Worm (Caenorhabditis elegans) whole organism, late embryonic: ENCODE measurements around the gene Y61A9LA.10.
"Not testable (repeated sequence)": the region's sequence is repeated elsewhere in the genome, so short reads cannot be mapped to it uniquely, and the experiment has no call there.

Experiments
- C08G9.2 ChIP-seq: sonication (generic microtip); optimal IDR thresholded peaks from 2 replicates; lab custom pipeline; 2016; ENCODE audit warnings: mild to moderate bottlenecking, missing genetic modification characterization, moderate library complexity, missing compliant biosample characterization
- F13H6.1 ChIP-seq: sonication (generic microtip); optimal IDR thresholded peaks from 2 replicates; lab custom pipeline; 2016; ENCODE audit warnings: missing genetic modification characterization, missing compliant biosample characterization
- K09A11.1 ChIP-seq: sonication (generic microtip); optimal IDR thresholded peaks from 2 replicates; lab custom pipeline; 2017; ENCODE audit warnings: antibody characterized with exemption, mild to moderate bottlenecking, missing genetic modification characterization, missing compliant biosample characterization; ENCODE audit not compliant: insufficient read depth
- T23F11.4 ChIP-seq: fragments of 200-800 bp; sonication (Bioruptor generic); optimal IDR thresholded peaks from 2 replicates; lab custom pipeline; 2018; ENCODE audit warnings: mild to moderate bottlenecking, missing genetic modification characterization, missing compliant biosample characterization
- ceh-18 ChIP-seq: sonication (generic microtip); optimal IDR thresholded peaks from 2 replicates; lab custom pipeline; 2016; ENCODE audit warnings: missing genetic modification characterization, missing compliant biosample characterization
- ceh-2 ChIP-seq: sonication (generic microtip); optimal IDR thresholded peaks from 2 replicates; lab custom pipeline; 2016; ENCODE audit warnings: missing genotype, missing genetic modification characterization, missing compliant biosample characterization
- ceh-24 ChIP-seq: sonication (generic microtip); optimal IDR thresholded peaks from 2 replicates; lab custom pipeline; 2016; ENCODE audit warnings: mild to moderate bottlenecking, missing genetic modification characterization, missing compliant biosample characterization
- ceh-30 ChIP-seq: fragments of 150-350 bp; optimal IDR thresholded peaks from 2 replicates; lab custom pipeline; 2014; ENCODE audit warnings: missing biosample characterization, missing genetic modification characterization
- ceh-34 ChIP-seq: sonication (generic microtip); optimal IDR thresholded peaks from 2 replicates; lab custom pipeline; 2016; ENCODE audit warnings: mild to moderate bottlenecking, missing genetic modification characterization, missing compliant biosample characterization
- ceh-45 ChIP-seq: fragments of 200-800 bp; sonication (Bioruptor generic); IDR thresholded peaks from 2 replicates; pipeline ENCODE4 v1.3.6; 2022; ENCODE audit warnings: missing genetic modification reagents, missing genetic modification characterization, missing compliant biosample characterization
- ceh-48 ChIP-seq: sonication (generic microtip); optimal IDR thresholded peaks from 2 replicates; lab custom pipeline; 2016; ENCODE audit warnings: missing genetic modification characterization, inconsistent platforms, missing compliant biosample characterization
- ceh-6 ChIP-seq: fragments of 200-800 bp; sonication (Bioruptor generic); optimal IDR thresholded peaks from 2 replicates; lab custom pipeline; 2018; ENCODE audit warnings: mild to moderate bottlenecking, missing genetic modification characterization, missing compliant biosample characterization
- dve-1 ChIP-seq: sonication (generic microtip); optimal IDR thresholded peaks from 2 replicates; lab custom pipeline; 2017; ENCODE audit warnings: antibody characterized with exemption, mild to moderate bottlenecking, missing genetic modification characterization, missing compliant biosample characterization
- elt-2 ChIP-seq: sonication (generic microtip); optimal IDR thresholded peaks from 2 replicates; lab custom pipeline; 2016; ENCODE audit warnings: missing genetic modification reagents, missing genetic modification characterization, missing compliant biosample characterization
- elt-4 ChIP-seq: sonication (generic microtip); optimal IDR thresholded peaks from 2 replicates; lab custom pipeline; 2016; ENCODE audit warnings: missing genetic modification characterization, missing compliant biosample characterization
- fax-1 ChIP-seq: sonication (generic microtip); optimal IDR thresholded peaks from 2 replicates; lab custom pipeline; 2016; ENCODE audit warnings: missing genotype, missing genetic modification characterization, missing compliant biosample characterization
- hlh-13 ChIP-seq: fragments of 200-800 bp; sonication (Bioruptor generic); optimal IDR thresholded peaks from 2 replicates; lab custom pipeline; 2018; ENCODE audit warnings: mild to moderate bottlenecking, missing genetic modification characterization, missing compliant biosample characterization
- hlh-30 ChIP-seq: sonication (generic microtip); optimal IDR thresholded peaks from 2 replicates; lab custom pipeline; 2017; ENCODE audit warnings: antibody characterized with exemption, missing genetic modification characterization, missing compliant biosample characterization; ENCODE audit not compliant: insufficient read depth
- lim-6 ChIP-seq: sonication (generic microtip); optimal IDR thresholded peaks from 2 replicates; lab custom pipeline; 2016; ENCODE audit warnings: missing genetic modification characterization, missing compliant biosample characterization
- lin-11 ChIP-seq: fragments of 200-800 bp; sonication (Bioruptor generic); optimal IDR thresholded peaks from 2 replicates; lab custom pipeline; 2018; ENCODE audit warnings: mild to moderate bottlenecking, missing genetic modification characterization, missing compliant biosample characterization
- madf-2 ChIP-seq: sonication (generic microtip); optimal IDR thresholded peaks from 2 replicates; lab custom pipeline; 2017; ENCODE audit warnings: missing genetic modification characterization, missing compliant biosample characterization
- nfya-1 ChIP-seq: sonication (generic microtip); optimal IDR thresholded peaks from 2 replicates; lab custom pipeline; 2017; ENCODE audit warnings: missing genetic modification characterization, mild to moderate bottlenecking, missing compliant biosample characterization, antibody characterized with exemption, moderate library complexity
- odd-2 ChIP-seq: sonication (generic microtip); optimal IDR thresholded peaks from 2 replicates; lab custom pipeline; 2017; ENCODE audit warnings: antibody characterized with exemption, mild to moderate bottlenecking, missing genetic modification characterization, missing compliant biosample characterization
- pag-3 ChIP-seq: sonication (generic microtip); optimal IDR thresholded peaks from 2 replicates; lab custom pipeline; 2016; ENCODE audit warnings: missing compliant biosample characterization, missing genetic modification characterization, borderline replicate concordance
- pha-4 ChIP-seq: fragments of 150-350 bp; optimal IDR thresholded peaks from 2 replicates; lab custom pipeline; 2018; ENCODE audit warnings: missing biosample characterization, missing genetic modification reagents, missing genetic modification characterization
- pqm-1 ChIP-seq: sonication (generic microtip); optimal IDR thresholded peaks from 2 replicates; lab custom pipeline; 2016; ENCODE audit warnings: missing genetic modification characterization, missing compliant biosample characterization
- pros-1 ChIP-seq: fragments of 150-350 bp; optimal IDR thresholded peaks from 2 replicates; lab custom pipeline; 2014; ENCODE audit warnings: missing biosample characterization, missing genetic modification reagents, missing genetic modification characterization
- sox-4 ChIP-seq: sonication (generic microtip); optimal IDR thresholded peaks from 2 replicates; lab custom pipeline; 2017; ENCODE audit warnings: mild to moderate bottlenecking, missing genetic modification characterization, inconsistent platforms, missing compliant biosample characterization
- syd-9 ChIP-seq: sonication (generic microtip); optimal IDR thresholded peaks from 2 replicates; lab custom pipeline; 2016; ENCODE audit warnings: mild to moderate bottlenecking, missing genetic modification characterization, moderate library complexity, missing compliant biosample characterization
- ttx-3 ChIP-seq: sonication (generic microtip); optimal IDR thresholded peaks from 2 replicates; lab custom pipeline; 2016; ENCODE audit warnings: missing genetic modification reagents, missing genetic modification characterization, missing compliant biosample characterization
- unc-42 ChIP-seq: sonication (generic microtip); optimal IDR thresholded peaks from 2 replicates; lab custom pipeline; 2016; ENCODE audit warnings: missing genotype, missing genetic modification characterization, missing compliant biosample characterization
- ztf-16 ChIP-seq: sonication (generic microtip); optimal IDR thresholded peaks from 2 replicates; lab custom pipeline; 2017; ENCODE audit warnings: missing genetic modification characterization, missing compliant biosample characterization

Y61A9LA.10 gene

DNA sequence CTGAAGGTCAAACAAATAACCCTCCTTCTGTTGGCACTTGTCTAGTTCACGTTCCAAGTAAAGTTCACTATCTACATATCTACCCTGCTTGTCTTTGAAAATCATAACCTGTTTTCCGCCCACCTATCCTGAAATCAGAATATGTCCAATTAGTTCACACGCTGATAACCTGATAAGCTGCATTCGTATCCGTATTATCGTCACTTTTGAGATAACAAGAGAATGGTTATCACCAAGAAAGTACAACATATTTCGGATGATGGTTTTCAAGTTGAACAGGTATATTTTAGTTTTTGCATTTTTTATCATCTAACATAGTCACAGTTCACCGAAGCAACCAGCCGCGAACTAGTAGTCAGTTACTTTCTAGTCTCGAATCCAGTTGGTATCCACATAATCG lies 24.8 kb downstream of the Y61A9LA.10 start:
- TF ChIP-seq elt-2 (peak; percentile 58), T23F11.4 (GFP tag; lab: Kevin White, UChicago) (no peak), sox-4 (tag; lab: Kevin White, UChicago) (no peak)

DNA sequence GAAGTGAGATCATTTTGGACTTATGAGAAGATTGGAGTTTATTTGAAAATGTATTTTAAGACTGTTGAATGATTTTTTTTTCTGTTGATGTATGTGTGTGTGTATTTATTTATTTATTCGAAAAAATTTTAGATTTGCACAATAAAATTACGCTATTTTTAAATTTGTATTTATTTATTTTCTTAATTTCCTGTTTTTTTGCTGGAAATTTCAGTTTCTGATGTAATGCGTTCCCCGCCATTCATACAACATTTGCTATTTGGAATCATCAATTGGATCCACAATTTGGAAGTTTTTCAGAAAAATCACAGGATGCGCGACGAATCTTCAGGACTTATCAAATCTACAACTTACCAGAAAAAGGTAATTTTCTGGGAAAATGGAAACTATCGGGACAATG lies 30.6 kb downstream of the Y61A9LA.10 start, which contains the start of gene Y61A9LA.1:
Gene Y61A9LA.1 (plus strand): TSS at position 301 of the 400 bp plus-strand sequence.
- TF ChIP-seq hlh-13 (GFP tag; lab: Kevin White, UChicago) (no peak), ceh-45 (GFP tag; lab: Robert Waterston, UW) (no peak), pag-3 (no peak), odd-2 (tag; lab: Kevin White, UChicago) (no peak), C08G9.2 (no peak), pros-1 (tag; lab: Kevin White, UChicago) (no peak), pha-4 (tag; lab: Kevin White, UChicago) (no peak), ceh-18 (tag; lab: Kevin White, UChicago) (no peak), madf-2 (tag; lab: Kevin White, UChicago) (no peak), F13H6.1 (tag; lab: Kevin White, UChicago) (no peak), ceh-24 (tag; lab: Kevin White, UChicago) (no peak)
- TF ChIP-seq, all 69 proteins: peak for 0

DNA sequence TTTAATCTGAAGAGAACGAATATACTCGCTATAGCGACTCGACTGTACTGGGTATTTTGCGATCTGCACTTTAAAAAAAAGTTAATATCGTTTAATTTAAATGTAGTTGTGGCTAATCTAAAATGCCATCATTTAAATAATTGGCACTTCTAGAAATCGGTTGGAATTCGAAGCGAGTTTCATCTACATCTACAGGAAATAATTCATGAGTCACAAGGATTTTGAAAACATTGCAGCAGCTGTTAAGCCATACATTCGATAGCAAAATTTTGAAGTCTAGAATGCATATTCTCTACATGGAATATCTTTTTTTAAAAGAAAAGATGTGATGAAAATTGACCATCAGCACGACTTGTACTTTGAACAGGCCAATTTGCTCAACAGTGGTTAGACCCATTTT lies 35.0 kb downstream of the Y61A9LA.10 start:
- TF ChIP-seq pha-4 (tag; lab: Kevin White, UChicago) (no peak), ceh-34 (no peak), ztf-16 (tag; lab: Kevin White, UChicago) (no peak), hlh-30 (tag; lab: Kevin White, UChicago) (no peak), odd-2 (tag; lab: Kevin White, UChicago) (no peak)
- TF ChIP-seq, all 69 proteins: peak for 0

DNA sequence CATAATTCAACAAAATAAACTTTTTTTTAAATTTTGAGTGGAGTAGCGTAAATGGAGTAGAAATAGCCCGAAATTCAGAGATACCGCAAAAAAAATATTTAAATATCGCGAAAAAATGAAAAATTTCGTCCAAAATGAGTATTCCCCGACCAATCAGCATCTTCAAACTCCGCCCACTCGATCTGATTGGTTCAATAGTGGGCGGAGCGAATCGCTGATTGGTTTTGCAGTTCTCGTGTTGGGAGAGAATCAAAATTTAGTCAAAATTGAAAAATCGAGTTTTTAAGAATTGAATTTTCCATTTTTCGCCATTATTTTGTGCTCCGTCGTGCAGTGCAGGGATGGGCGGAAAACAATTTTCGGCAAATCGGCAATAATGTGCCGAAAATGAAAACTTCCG lies 40.2 kb downstream of the Y61A9LA.10 start:
- TF ChIP-seq C08G9.2 (no peak), nfya-1 (peak; percentile 92)

DNA sequence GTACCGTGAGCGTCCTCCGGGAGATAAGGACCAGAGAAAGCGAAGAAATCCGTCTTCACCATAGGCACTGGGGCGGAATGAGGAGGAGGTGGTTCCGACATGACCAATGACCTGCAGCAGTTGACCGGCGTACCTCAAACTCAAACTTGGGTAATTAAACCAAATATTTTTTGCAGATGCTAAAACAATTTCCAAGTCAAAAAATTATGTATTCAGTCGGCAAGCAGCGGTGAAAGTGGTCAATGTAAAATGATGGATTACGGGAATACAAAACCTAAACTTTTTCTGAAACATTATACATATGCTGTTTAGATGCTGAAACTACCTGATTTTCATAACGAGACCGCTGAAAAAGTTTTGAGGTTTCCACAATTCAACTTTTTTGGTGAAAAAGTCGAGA lies 41.8 kb downstream of the Y61A9LA.10 start, which contains the start of gene hpo-39:
Gene hpo-39 (minus strand): TSS at position 101 of the 400 bp plus-strand sequence.
- not testable (repeated sequence) for TF ChIP-seq lin-11 (tag; lab: Kevin White, UChicago); T23F11.4 (GFP tag; lab: Kevin White, UChicago); C08G9.2

ce11 chrV:4571997-4572396 lies 43.6 kb downstream of the Y61A9LA.10 start:
- TF ChIP-seq nfya-1 (peak; percentile 98), K09A11.1 (tag; lab: Kevin White, UChicago) (no peak)

- no peak for TF ChIP-seq ceh-34
- TF ChIP-seq dve-1 (tag; lab: Kevin White, UChicago) = no peak
- TF ChIP-seq elt-4 (tag; lab: Kevin White, UChicago) = no peak
- TF ChIP-seq lim-6 (tag; lab: Kevin White, UChicago) = no peak
- TF ChIP-seq pag-3 = no peak
- no peak for TF ChIP-seq ttx-3 (tag; lab: Kevin White, UChicago)
- no peak for TF ChIP-seq pqm-1 (tag; lab: Kevin White, UChicago)
These were observed 44.8 kb downstream of the Y61A9LA.10 start, which contains the start of gene Y61A9LA.3 for ce11 chrV:4570833-4571232. Y61A9LA.3 (plus strand) TSS chrV:4571133.

DNA sequence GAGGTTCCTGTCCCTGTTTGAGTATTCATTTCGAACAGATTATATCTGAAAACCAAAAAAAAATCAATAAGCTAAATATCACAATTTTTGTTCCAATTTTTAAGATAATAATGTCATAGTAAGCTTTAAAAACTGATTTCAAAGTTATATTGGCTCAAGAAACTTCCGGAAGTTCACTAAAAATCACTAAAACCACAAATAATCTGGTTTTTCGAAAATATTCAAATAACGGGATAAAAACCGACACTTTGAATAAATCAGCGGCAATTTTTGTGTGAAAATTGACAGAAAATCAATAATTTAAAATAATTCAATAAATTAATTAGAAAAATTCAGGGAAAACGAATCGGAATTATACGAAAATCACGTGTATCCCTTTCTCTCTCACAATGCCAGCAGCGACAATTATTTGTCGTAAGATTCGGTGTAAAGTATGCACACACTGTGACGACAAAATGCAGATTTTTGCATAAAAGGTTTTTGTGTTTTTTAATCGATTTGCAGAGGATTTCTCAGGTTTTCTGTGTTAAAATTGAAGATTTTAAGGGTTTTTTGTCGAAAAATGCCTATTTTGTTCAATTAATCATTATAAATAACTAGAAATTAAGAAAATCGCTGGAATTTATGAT lies 45.5 kb downstream of the Y61A9LA.10 start, which contains the start of gene sut-2:
Gene sut-2 (minus strand): TSS at position 51 of the 629 bp plus-strand sequence.
- TF ChIP-seq nfya-1 (peak; percentile 21), pha-4 (tag; lab: Kevin White, UChicago) (no peak), fax-1 (tag; lab: Kevin White, UChicago) (no peak), ceh-30 (tag; lab: Kevin White, UChicago) (no peak), ceh-6 (GFP tag; lab: Kevin White, UChicago) (no peak), ceh-2 (tag; lab: Kevin White, UChicago) (no peak), odd-2 (tag; lab: Kevin White, UChicago) (no peak), unc-42 (tag; lab: Kevin White, UChicago) (peak; percentile 26), hlh-30 (tag; lab: Kevin White, UChicago) (peak; percentile 31), ceh-48 (tag; lab: Kevin White, UChicago) (peak; percentile 37), ttx-3 (tag; lab: Kevin White, UChicago) (no peak), syd-9 (no peak)
- TF ChIP-seq, all 69 proteins: peak for 4
